Fruit fly (Drosophila melanogaster): ENCODE results near the gene inaF-D.

The inaF-D gene

dm6 chrX:11714529-11715262, 14.2 kb downstream of the inaF-D start (continued):
- TF ChIP-seq CG32772 (GFP tag; IDR thresholded peaks at IDR 0.05) (peak; percentile 53), Dip2 (GFP tag; IDR thresholded peaks at IDR 0.05) (no peak), fd102C (GFP tag; optimal IDR thresholded peaks at IDR 0.05) (no peak), CG2129 (GFP tag; IDR thresholded peaks at IDR 0.05; ENCODE audit: partially characterized antibody) (0 out of 2 replicates have a peak, but pooled peaks have one; percentile 10), CG1529 (GFP tag; optimal IDR thresholded peaks at IDR 0.05) (peak; percentile 38), slou (GFP tag; optimal IDR thresholded peaks at IDR 0.05) (no peak), B-H2 (GFP tag; optimal IDR thresholded peaks at IDR 0.05) (peak; percentile 39), CG17912 (GFP tag; optimal IDR thresholded peaks at IDR 0.05) (peak; percentile 32), Hr39 (optimal IDR thresholded peaks at IDR 0.05) (no peak), her (GFP tag; optimal IDR thresholded peaks at IDR 0.05) (peak; percentile 55), CG14860 (GFP tag; IDR thresholded peaks at IDR 0.05; ENCODE audit: partially characterized antibody) (no peak), fru (optimal IDR thresholded peaks at IDR 0.05) (no peak), cg (GFP tag; optimal IDR thresholded peaks at IDR 0.05) (no peak), CG8359 (GFP tag; optimal IDR thresholded peaks at IDR 0.05; ENCODE audit: borderline replicate concordance) (no peak), CG1792 (GFP tag; optimal IDR thresholded peaks at IDR 0.05) (peak; percentile 44), CG8924 (tag; optimal IDR thresholded peaks at IDR 0.05) (peak; percentile 73), nerfin-2 (GFP tag; IDR thresholded peaks at IDR 0.05; ENCODE audit: partially characterized antibody) (no peak), Ptx1 (GFP tag; IDR thresholded peaks at IDR 0.05) (peak; percentile 85), pb (GFP tag; optimal IDR thresholded peaks at IDR 0.05) (peak; percentile 73), Abd-B (GFP tag; optimal IDR thresholded peaks at IDR 0.05) (peak; percentile 60), dm (GFP tag; optimal IDR thresholded peaks at IDR 0.05) (peak; percentile 76), HmgZ (tag; optimal IDR thresholded peaks at IDR 0.05) (peak; percentile 72), Dp (GFP tag; optimal IDR thresholded peaks at IDR 0.05) (no peak), CG6854 (GFP tag; optimal IDR thresholded peaks at IDR 0.05) (no peak), Hand (GFP tag; optimal IDR thresholded peaks at IDR 0.05) (no peak), CG8388 (GFP tag; optimal IDR thresholded peaks at IDR 0.05) (peak; percentile 34), CG34422 (GFP tag; IDR thresholded peaks at IDR 0.05) (peak; percentile 76), Kr (GFP tag; optimal IDR thresholded peaks at IDR 0.05) (peak; percentile 40), lab (GFP tag; optimal IDR thresholded peaks at IDR 0.05) (peak; percentile 86), kay (GFP tag; optimal IDR thresholded peaks at IDR 0.05) (no peak), grn (GFP tag; optimal IDR thresholded peaks at IDR 0.05) (no peak), CTCF (GFP tag; optimal IDR thresholded peaks at IDR 0.05) (peak; percentile 84), Fer2 (tag; optimal IDR thresholded peaks at IDR 0.05) (no peak), Atf3 (GFP tag; optimal IDR thresholded peaks at IDR 0.05) (peak; percentile 58), CG16815 (GFP tag; optimal IDR thresholded peaks at IDR 0.05) (peak; percentile 37), Rfx (GFP tag; IDR thresholded peaks at IDR 0.05) (peak; percentile 84), Bdp1 (GFP tag; optimal IDR thresholded peaks at IDR 0.05) (no peak), fd64A (GFP tag; optimal IDR thresholded peaks at IDR 0.05) (no peak), YL-1 (GFP tag; optimal IDR thresholded peaks at IDR 0.05) (no peak), CG6683 (GFP tag; optimal IDR thresholded peaks at IDR 0.05) (peak; percentile 32), CG16863 (GFP tag; optimal IDR thresholded peaks at IDR 0.05) (peak; percentile 68), Asciz (GFP tag; optimal IDR thresholded peaks at IDR 0.05) (no peak), kah (GFP tag; optimal IDR thresholded peaks at IDR 0.05) (no peak), CG7372 (GFP tag; IDR thresholded peaks at IDR 0.05) (0 out of 2 replicates have a peak, but pooled peaks have one; percentile 30), Ravus (GFP tag; IDR thresholded peaks at IDR 0.05) (no peak), knrl (GFP tag; IDR thresholded peaks at IDR 0.05; ENCODE audit: partially characterized antibody) (peak; percentile 45; the same call in 1 of the 3 replicates), CG18764 (GFP tag; optimal IDR thresholded peaks at IDR 0.05) (no peak), CG2120 (GFP tag; optimal IDR thresholded peaks at IDR 0.05) (peak; percentile 84), onecut (GFP tag; IDR thresholded peaks at IDR 0.05) (peak; percentile 59; the same call in 1 of the 2 replicates), CG5180 (GFP tag; optimal IDR thresholded peaks at IDR 0.05) (peak; percentile 53)

Measured in whole organism, embryonic.